Worm (Caenorhabditis elegans) whole organism, early embryonic: ENCODE data around the gene fipr-1.

ENCODE experiments used
- B0310.2 ChIP-seq: sonication (generic microtip); optimal IDR thresholded peaks from 2 replicates; lab custom pipeline; 2016; ENCODE audit warnings: mild to moderate bottlenecking, missing genetic modification characterization, missing compliant biosample characterization
- F13C5.2 ChIP-seq: sonication (generic microtip); optimal IDR thresholded peaks from 2 replicates; lab custom pipeline; 2017; ENCODE audit warnings: mild to moderate bottlenecking, missing genetic modification characterization, inconsistent platforms, missing compliant biosample characterization
- ama-1 ChIP-seq: fragments of 150-350 bp; optimal IDR thresholded peaks from 2 replicates; lab custom pipeline; 2014
- ceh-13 ChIP-seq: fragments of 200-800 bp; sonication (Bioruptor generic); optimal IDR thresholded peaks from 2 replicates; lab custom pipeline; 2018; ENCODE audit warnings: mild to moderate bottlenecking, missing genetic modification characterization, missing compliant biosample characterization
- ceh-36 ChIP-seq: sonication (generic microtip); optimal IDR thresholded peaks from 2 replicates; lab custom pipeline; 2016; ENCODE audit warnings: missing genetic modification characterization, inconsistent platforms, missing compliant biosample characterization
- ets-7 ChIP-seq: sonication (generic microtip); optimal IDR thresholded peaks from 2 replicates; lab custom pipeline; 2016; ENCODE audit warnings: missing genotype, missing genetic modification characterization, missing compliant biosample characterization
- flt-1 ChIP-seq: fragments of 200-800 bp; sonication (Bioruptor generic); IDR thresholded peaks from 2 replicates; pipeline ENCODE4 v1.3.6; 2022; ENCODE audit warnings: missing genetic modification characterization, missing compliant biosample characterization
- hmbx-1 ChIP-seq: sonication (generic microtip); optimal IDR thresholded peaks from 2 replicates; lab custom pipeline; 2016; ENCODE audit warnings: mild to moderate bottlenecking, missing genetic modification characterization, missing compliant biosample characterization
- hnd-1 ChIP-seq: sonication (generic microtip); optimal IDR thresholded peaks from 2 replicates; lab custom pipeline; 2016; ENCODE audit warnings: missing genetic modification characterization, missing compliant biosample characterization
- pes-1 ChIP-seq: fragments of 200-800 bp; sonication (Bioruptor generic); IDR thresholded peaks from 2 replicates; pipeline ENCODE4 v1.3.6; 2022; ENCODE audit warnings: missing genetic modification reagents, missing genetic modification characterization, missing compliant biosample characterization
- scrt-1 ChIP-seq: fragments of 200-800 bp; sonication (Bioruptor generic); IDR thresholded peaks from 2 replicates; pipeline ENCODE4 v1.3.6; 2022; ENCODE audit warnings: missing genetic modification characterization, missing compliant biosample characterization
- tbx-37 ChIP-seq: fragments of 200-800 bp; sonication (Bioruptor generic); conservative IDR thresholded peaks from 2 replicates; pipeline ENCODE4 v1.3.6; 2022; ENCODE audit warnings: missing genetic modification reagents, missing genetic modification characterization, missing compliant biosample characterization
- tra-4 ChIP-seq: sonication (generic microtip); optimal IDR thresholded peaks from 2 replicates; lab custom pipeline; 2017; ENCODE audit warnings: missing genetic modification characterization, missing compliant biosample characterization

DNA sequence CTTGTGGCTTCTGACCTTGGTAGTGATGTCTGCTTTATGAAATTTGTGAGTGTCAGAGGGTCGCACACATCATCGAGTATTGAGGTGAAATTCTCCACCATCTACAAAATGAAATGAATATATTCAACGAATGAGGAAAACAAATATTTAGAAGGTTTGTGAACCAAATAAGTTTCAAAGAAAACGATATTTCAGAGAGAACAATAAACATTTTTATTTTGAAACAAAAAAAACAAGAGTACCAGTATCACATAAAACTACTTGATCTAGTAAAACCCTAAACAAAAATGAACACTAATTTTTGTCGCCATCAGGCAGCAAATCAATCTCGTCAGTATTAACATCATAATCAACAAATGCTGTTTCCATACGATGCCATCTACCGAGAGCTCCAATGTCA is 44.5 kb downstream of the fipr-1 start, which contains the start of gene R04F11.3:
- TF ChIP-seq ama-1 (lab: Kevin White, UChicago): no peak
- no peak for TF ChIP-seq F13C5.2 (tag; lab: Kevin White, UChicago)
- no peak for TF ChIP-seq flt-1 (GFP tag; lab: Robert Waterston, UW)
- TF ChIP-seq ets-7 (tag; lab: Kevin White, UChicago): no peak
- TF ChIP-seq ceh-36 (tag; lab: Kevin White, UChicago): no peak
- TF ChIP-seq pes-1: no peak
- TF ChIP-seq tra-4 (tag; lab: Kevin White, UChicago): no peak
- no peak for TF ChIP-seq hmbx-1
- no peak for TF ChIP-seq B0310.2 (tag; lab: Kevin White, UChicago)
- TF ChIP-seq hnd-1 (tag; lab: Kevin White, UChicago): no peak
- TF ChIP-seq scrt-1 (GFP tag; lab: Robert Waterston, UW): no peak
- TF ChIP-seq tbx-37 (GFP tag; lab: Robert Waterston, UW): no peak
- no peak for TF ChIP-seq ceh-13
